Fruit fly (Drosophila melanogaster) whole organism, adult: ENCODE data around the gene Hsp23.

ENCODE experiments used
- CG11617 ChIP-seq: fragments of 200-800 bp; sonication (Bioruptor generic); optimal IDR thresholded peaks from 2 replicates; lab custom pipeline; 2017; ENCODE audit warnings: mild to moderate bottlenecking, missing biosample characterization, missing genetic modification reagents, missing genetic modification characterization
- CG12768 ChIP-seq: fragments of 200-800 bp; sonication (Bioruptor generic); optimal IDR thresholded peaks from 2 replicates; lab custom pipeline; 2017; ENCODE audit warnings: missing biosample characterization, missing genetic modification characterization, mild to moderate bottlenecking, moderate library complexity, missing genetic modification reagents
- CG14711 ChIP-seq: fragments of 200-800 bp; sonication (Bioruptor generic); optimal IDR thresholded peaks from 2 replicates; lab custom pipeline; 2018; ENCODE audit warnings: missing biosample characterization, mild to moderate bottlenecking, missing genetic modification characterization, moderate library complexity
- CG1620 ChIP-seq: fragments of 200-800 bp; sonication (Bioruptor generic); optimal IDR thresholded peaks from 2 replicates; lab custom pipeline; 2016; ENCODE audit warnings: missing biosample characterization, missing genetic modification characterization
- CG33017 ChIP-seq: fragments of 200-800 bp; sonication (Bioruptor generic); optimal IDR thresholded peaks from 2 replicates; lab custom pipeline; 2018; ENCODE audit warnings: missing biosample characterization, mild to moderate bottlenecking, missing genetic modification characterization, moderate library complexity
- CG5204 ChIP-seq: fragments of 200-800 bp; sonication (Bioruptor generic); optimal IDR thresholded peaks from 2 replicates; lab custom pipeline; 2016; ENCODE audit warnings: missing biosample characterization, missing genetic modification characterization
- CG7045 ChIP-seq: fragments of 200-800 bp; sonication (Bioruptor generic); optimal IDR thresholded peaks from 2 replicates; lab custom pipeline; 2017; ENCODE audit warnings: missing biosample characterization, mild to moderate bottlenecking, missing genetic modification characterization
- CG7101 ChIP-seq: fragments of 200-800 bp; sonication (Bioruptor generic); optimal IDR thresholded peaks from 2 replicates; lab custom pipeline; 2018; ENCODE audit warnings: missing biosample characterization, mild to moderate bottlenecking, missing genetic modification characterization, moderate library complexity
- Clk ChIP-seq: fragments of 200-800 bp; sonication (Bioruptor generic); optimal IDR thresholded peaks from 2 replicates; lab custom pipeline; 2017; ENCODE audit warnings: missing biosample characterization, missing genetic modification characterization
- Crg-1 ChIP-seq: fragments of 200-800 bp; sonication (Bioruptor generic); optimal IDR thresholded peaks from 2 replicates; lab custom pipeline; 2016; ENCODE audit warnings: missing biosample characterization, missing genetic modification characterization
- Hr96 ChIP-seq: fragments of 200-800 bp; sonication (Bioruptor generic); optimal IDR thresholded peaks from 2 replicates; lab custom pipeline; 2016; ENCODE audit warnings: missing biosample characterization, missing genetic modification characterization
- Mnt ChIP-seq: fragments of 200-800 bp; sonication (Bioruptor generic); optimal IDR thresholded peaks from 2 replicates; lab custom pipeline; 2016; ENCODE audit warnings: missing biosample characterization, mild to moderate bottlenecking, missing genetic modification characterization
- bab1 ChIP-seq: fragments of 200-800 bp; sonication (Bioruptor generic); optimal IDR thresholded peaks from 3 replicates; lab custom pipeline; 2019; ENCODE audit warnings: missing biosample characterization, mild to moderate bottlenecking, missing genetic modification characterization, moderate library complexity
- cic ChIP-seq: fragments of 200-800 bp; sonication (Bioruptor generic); optimal IDR thresholded peaks from 2 replicates; lab custom pipeline; 2017; ENCODE audit warnings: missing biosample characterization, mild to moderate bottlenecking, missing genetic modification characterization, moderate library complexity
- cnc ChIP-seq, 2 experiments: fragments of >200 bp; optimal IDR thresholded peaks; 2 replicates each; lab custom pipeline; 2017
- kay ChIP-seq: fragments of 200-800 bp; sonication (Bioruptor generic); peaks from one replicate; lab custom pipeline; 2016; ENCODE audit warnings: missing biosample characterization, missing genetic modification characterization, borderline replicate concordance
- ovo ChIP-seq: fragments of 200-800 bp; sonication (Bioruptor generic); optimal IDR thresholded peaks from 2 replicates; lab custom pipeline; 2016; ENCODE audit warnings: missing biosample characterization, missing genetic modification characterization
- pad ChIP-seq: fragments of 200-800 bp; sonication (Bioruptor generic); optimal IDR thresholded peaks from 3 replicates; lab custom pipeline; 2017; ENCODE audit warnings: missing biosample characterization, missing genetic modification characterization, mild to moderate bottlenecking, moderate library complexity, missing genetic modification reagents
- tj ChIP-seq: fragments of 200-800 bp; sonication (Bioruptor generic); optimal IDR thresholded peaks from 3 replicates; lab custom pipeline; 2017; ENCODE audit warnings: missing biosample characterization, mild to moderate bottlenecking, missing genetic modification characterization, moderate library complexity
- toe ChIP-seq: fragments of 200-800 bp; sonication (Bioruptor generic); optimal IDR thresholded peaks from 2 replicates; lab custom pipeline; 2016; ENCODE audit warnings: missing biosample characterization, missing genetic modification characterization

Hsp23 gene

DNA sequence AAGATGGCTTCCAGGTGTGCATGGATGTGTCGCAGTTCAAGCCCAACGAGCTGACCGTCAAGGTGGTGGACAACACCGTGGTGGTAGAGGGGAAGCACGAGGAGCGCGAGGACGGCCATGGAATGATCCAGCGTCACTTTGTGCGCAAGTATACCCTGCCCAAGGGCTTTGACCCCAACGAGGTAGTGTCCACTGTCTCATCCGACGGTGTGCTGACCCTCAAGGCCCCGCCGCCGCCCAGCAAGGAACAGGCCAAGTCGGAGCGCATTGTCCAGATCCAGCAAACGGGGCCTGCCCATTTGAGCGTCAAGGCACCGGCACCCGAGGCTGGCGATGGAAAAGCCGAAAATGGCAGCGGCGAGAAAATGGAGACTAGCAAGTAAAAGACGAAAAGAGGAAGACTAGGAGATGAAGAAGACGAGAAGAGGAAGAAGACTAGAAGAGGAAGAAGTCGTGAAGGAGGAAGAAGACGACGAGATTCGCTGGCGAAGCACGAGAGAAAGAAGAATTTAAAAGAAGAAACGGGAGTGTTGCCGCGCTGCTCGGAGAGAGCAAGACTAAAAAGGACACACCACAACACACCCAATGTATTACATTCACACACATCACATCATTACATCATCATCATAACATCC is 2.9 kb downstream of the Hsp23 start:
- TF ChIP-seq CG7101 (tag; lab: Kevin White, UChicago) (no peak), CG14711 (tag; lab: Kevin White, UChicago) (no peak), Crg-1 (GFP tag; lab: Kevin White, UChicago) (no peak), ovo (GFP tag; lab: Kevin White, UChicago) (no peak), toe (no peak), Hr96 (GFP tag; lab: Kevin White, UChicago) (no peak), Mnt (no peak), pad (no peak), CG5204 (GFP tag; lab: Kevin White, UChicago) (no peak), cic (GFP tag; lab: Kevin White, UChicago) (no peak), CG33017 (tag; lab: Kevin White, UChicago) (no peak), CG7045 (GFP tag; lab: Kevin White, UChicago) (no peak), kay (GFP tag; lab: Kevin White, UChicago) (no peak), CG11617 (GFP tag; lab: Kevin White, UChicago) (no peak), Clk (GFP tag; lab: Kevin White, UChicago) (no peak), CG1620 (GFP tag; lab: Kevin White, UChicago) (no peak), CG12768 (GFP tag; lab: Kevin White, UChicago) (no peak), tj (no peak)

DNA sequence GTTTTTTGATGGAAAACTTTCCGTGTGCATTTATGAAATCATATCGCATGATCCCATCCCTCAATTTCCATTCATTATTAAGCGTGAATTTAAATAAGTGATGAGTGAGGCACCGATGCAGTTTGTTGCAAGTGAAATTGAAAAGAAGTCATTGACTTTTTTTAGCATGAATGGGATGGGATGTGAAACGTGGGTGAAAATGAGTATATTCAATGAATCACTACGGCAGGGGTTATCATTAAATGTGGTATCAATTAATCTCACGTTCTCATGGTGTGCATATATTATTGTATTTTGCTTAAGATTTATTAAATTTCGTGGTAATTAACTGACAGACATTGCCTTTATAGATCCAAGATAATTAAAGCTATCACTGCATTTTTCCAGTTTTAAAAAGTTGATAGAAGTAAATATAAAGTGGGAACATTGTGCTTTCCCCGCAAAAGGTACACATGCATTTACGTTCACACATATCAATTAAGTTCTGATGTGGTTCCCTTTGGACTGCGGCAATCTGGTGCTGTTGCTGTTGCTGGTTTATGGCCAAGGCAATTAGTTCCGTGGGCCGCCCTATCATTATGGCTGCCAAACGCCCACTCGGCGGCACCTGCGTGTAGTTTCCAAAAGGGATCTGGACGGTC is 9.8 kb downstream of the Hsp23 start:
- no peak for TF ChIP-seq cnc (optimal IDR thresholded peaks at IDR 0.05; lab: Kevin White, UChicago)
- no peak for TF ChIP-seq Crg-1 (GFP tag; lab: Kevin White, UChicago)
- TF ChIP-seq CG11617 (GFP tag; lab: Kevin White, UChicago) = no peak
- TF ChIP-seq CG12768 (GFP tag; lab: Kevin White, UChicago) = peak; percentile 20
- TF ChIP-seq toe = no peak
- TF ChIP-seq tj = peak; percentile 34
- TF ChIP-seq Clk (GFP tag; lab: Kevin White, UChicago) = no peak
- TF ChIP-seq pad = no peak
- no peak for TF ChIP-seq bab1
- TF ChIP-seq Hr96 (GFP tag; lab: Kevin White, UChicago) = no peak
- TF ChIP-seq CG7045 (GFP tag; lab: Kevin White, UChicago) = peak; percentile 33
- no peak for TF ChIP-seq CG7101 (tag; lab: Kevin White, UChicago)
- TF ChIP-seq CG14711 (tag; lab: Kevin White, UChicago) = no peak
- TF ChIP-seq CG5204 (GFP tag; lab: Kevin White, UChicago) = no peak
- TF ChIP-seq CG33017 (tag; lab: Kevin White, UChicago) = no peak
- no peak for TF ChIP-seq ovo (GFP tag; lab: Kevin White, UChicago)
- TF ChIP-seq cic (GFP tag; lab: Kevin White, UChicago) = peak; percentile 70
- no peak for TF ChIP-seq CG1620 (GFP tag; lab: Kevin White, UChicago)
- TF ChIP-seq Mnt = no peak
- peak; percentile 84 for TF ChIP-seq kay (GFP tag; lab: Kevin White, UChicago)

DNA sequence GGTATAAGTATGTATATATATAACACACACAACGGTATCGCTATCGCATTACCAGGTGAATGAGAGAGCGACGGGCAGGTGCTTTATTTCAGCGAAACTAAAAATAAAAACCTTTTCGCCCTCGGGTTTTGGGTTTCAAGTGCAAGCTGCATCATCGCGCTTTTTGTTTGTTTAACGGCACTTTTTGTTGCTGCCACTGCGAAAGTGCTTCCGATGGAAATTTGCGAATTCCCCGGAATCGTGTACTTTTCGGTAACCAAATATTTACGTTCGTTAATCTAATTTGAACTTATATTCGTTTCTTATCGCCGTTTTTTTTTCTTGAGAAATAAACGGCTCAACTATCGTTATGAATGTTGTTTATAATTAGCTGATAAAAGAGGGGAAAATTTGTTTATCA is 14.4 kb downstream of the Hsp23 start:
- TF ChIP-seq Hr96 (GFP tag; lab: Kevin White, UChicago) = no peak
- TF ChIP-seq CG5204 (GFP tag; lab: Kevin White, UChicago) = no peak
- no peak for TF ChIP-seq toe
- no peak for TF ChIP-seq CG33017 (tag; lab: Kevin White, UChicago)
- TF ChIP-seq CG12768 (GFP tag; lab: Kevin White, UChicago) = peak; percentile 49
- peak; percentile 91 for TF ChIP-seq tj
- no peak for TF ChIP-seq CG11617 (GFP tag; lab: Kevin White, UChicago)
- TF ChIP-seq kay (GFP tag; lab: Kevin White, UChicago) = peak; percentile 95
- TF ChIP-seq pad = peak; percentile 36
- TF ChIP-seq bab1 = no peak
- TF ChIP-seq CG7101 (tag; lab: Kevin White, UChicago) = no peak
- no peak for TF ChIP-seq cnc (optimal IDR thresholded peaks at IDR 0.05; lab: Kevin White, UChicago)
- no peak for TF ChIP-seq CG14711 (tag; lab: Kevin White, UChicago)
- no peak for TF ChIP-seq Crg-1 (GFP tag; lab: Kevin White, UChicago)
- TF ChIP-seq CG1620 (GFP tag; lab: Kevin White, UChicago) = no peak
- no peak for TF ChIP-seq Mnt
- TF ChIP-seq Clk (GFP tag; lab: Kevin White, UChicago) = no peak
- TF ChIP-seq cic (GFP tag; lab: Kevin White, UChicago) = peak; percentile 76
- TF ChIP-seq ovo (GFP tag; lab: Kevin White, UChicago) = peak; percentile 94
- peak; percentile 9 for TF ChIP-seq CG7045 (GFP tag; lab: Kevin White, UChicago)

DNA sequence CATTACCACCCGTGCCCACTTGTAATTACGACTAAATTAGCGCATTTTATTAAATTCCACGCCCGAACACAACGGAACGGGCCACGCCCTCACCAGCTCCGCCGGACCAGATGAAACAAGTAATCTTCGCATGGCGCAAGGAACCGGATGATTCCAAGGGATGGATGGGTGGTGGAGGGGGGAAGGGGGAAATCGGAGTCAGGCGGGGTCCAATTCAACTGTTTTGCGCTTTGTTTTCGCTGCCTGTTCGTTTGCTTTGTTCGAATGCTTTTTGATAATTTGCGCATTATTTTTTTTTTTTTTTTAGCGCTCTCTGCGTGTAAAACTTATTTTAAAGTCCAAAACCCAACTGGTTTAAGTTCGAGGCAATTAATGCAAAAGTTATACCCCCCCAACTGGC is 15.0 kb downstream of the Hsp23 start:
- TF ChIP-seq CG14711 (tag; lab: Kevin White, UChicago) (no peak), tj (peak; percentile 37)

DNA sequence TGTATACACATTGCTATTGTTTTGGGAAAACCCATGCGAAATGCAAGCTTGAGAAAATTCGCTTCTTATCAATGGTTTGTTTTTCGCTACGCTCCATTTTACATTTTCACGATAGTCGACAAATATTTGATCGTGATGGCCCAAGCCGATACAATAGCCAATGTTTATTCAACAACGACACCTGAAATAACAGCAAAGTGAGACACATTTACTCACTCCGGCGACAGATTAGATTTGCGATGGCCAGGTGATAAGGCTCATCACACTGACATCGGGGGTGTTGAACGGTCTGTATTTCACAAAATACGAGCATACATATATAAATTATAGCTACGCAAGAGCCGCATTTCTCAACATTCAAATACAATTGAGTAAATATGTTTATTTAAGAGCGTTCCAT is 15.5 kb downstream of the Hsp23 start:
- TF ChIP-seq ovo (GFP tag; lab: Kevin White, UChicago) (peak; percentile 93), CG1620 (GFP tag; lab: Kevin White, UChicago) (peak; percentile 69), kay (GFP tag; lab: Kevin White, UChicago) (peak; percentile 92), cnc (optimal IDR thresholded peaks at IDR 0.05; lab: Kevin White, UChicago) (no peak), Mnt (peak; percentile 77), Clk (GFP tag; lab: Kevin White, UChicago) (peak; percentile 72), bab1 (peak; percentile 57), pad (peak; percentile 74), CG7045 (GFP tag; lab: Kevin White, UChicago) (peak; percentile 92), CG11617 (GFP tag; lab: Kevin White, UChicago) (peak; percentile 72), CG33017 (tag; lab: Kevin White, UChicago) (peak; percentile 76), CG7101 (tag; lab: Kevin White, UChicago) (peak; percentile 88), CG5204 (GFP tag; lab: Kevin White, UChicago) (no peak), tj (no peak), Crg-1 (GFP tag; lab: Kevin White, UChicago) (peak; percentile 86), CG12768 (GFP tag; lab: Kevin White, UChicago) (peak; percentile 94), toe (peak; percentile 36), CG14711 (tag; lab: Kevin White, UChicago) (peak; percentile 68), cic (GFP tag; lab: Kevin White, UChicago) (peak; percentile 92), Hr96 (GFP tag; lab: Kevin White, UChicago) (no peak)
